Worm (Caenorhabditis elegans) whole organism, mixed stage, embryonic: ENCODE measurements around the gene T25F10.3.

Experiments
- elt-3 ChIP-seq: fragments of 150-350 bp; optimal IDR thresholded peaks from 2 replicates; lab custom pipeline; 2014; ENCODE audit warnings: missing biosample characterization, missing genetic modification characterization
- lin-13 ChIP-seq: fragments of 150-350 bp; optimal IDR thresholded peaks from 2 replicates; lab custom pipeline; 2014; ENCODE audit warnings: missing biosample characterization, missing genetic modification characterization
- nhr-76 ChIP-seq: sonication (generic microtip); optimal IDR thresholded peaks from 2 replicates; lab custom pipeline; 2017; ENCODE audit warnings: missing biosample characterization, missing genetic modification characterization
- unc-39 ChIP-seq: fragments of 150-350 bp; optimal IDR thresholded peaks from 2 replicates; lab custom pipeline; 2014; ENCODE audit warnings: missing biosample characterization, missing genetic modification characterization
- unc-62 ChIP-seq: fragments of 150-350 bp; optimal IDR thresholded peaks from 2 replicates; lab custom pipeline; 2014; ENCODE audit warnings: missing biosample characterization, missing genetic modification reagents, missing genetic modification characterization

DNA sequence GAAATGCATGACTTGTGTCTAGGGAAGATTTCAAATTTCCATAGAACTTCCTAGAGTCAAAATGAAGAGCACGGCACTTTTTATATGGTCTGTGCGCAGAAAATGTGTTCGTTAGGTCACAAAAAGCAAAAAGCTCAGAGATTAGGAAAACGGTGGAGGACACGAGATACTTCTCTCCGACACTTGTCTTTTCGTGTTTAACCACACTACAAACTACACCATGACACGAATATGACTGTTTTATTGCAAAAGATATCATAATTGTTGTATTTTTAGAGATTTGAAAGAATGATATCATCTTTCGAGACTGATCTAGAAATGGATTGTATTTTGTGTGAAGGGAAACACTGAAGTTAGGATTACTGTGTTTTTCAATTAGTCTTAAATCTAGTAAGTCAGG is 45.9 kb upstream of the T25F10.3 start:
- TF ChIP-seq nhr-76 (tag; lab: Kevin White, UChicago), result no peak
- TF ChIP-seq unc-62 (GFP tag; lab: Kevin White, UChicago), result no peak
- no peak for TF ChIP-seq elt-3 (tag; lab: Kevin White, UChicago)
- TF ChIP-seq lin-13 (tag; lab: Kevin White, UChicago), result no peak
- TF ChIP-seq unc-39 (tag; lab: Kevin White, UChicago), result no peak
